Fruit fly (Drosophila melanogaster) whole organism, prepupa: ENCODE measurements around the gene salt.

Experiments used
- Blimp-1 ChIP-seq: fragments of 200-800 bp; sonication (Bioruptor generic); optimal IDR thresholded peaks from 3 replicates; lab custom pipeline; 2017; ENCODE audit warnings: missing biosample characterization, missing genetic modification characterization, mild to moderate bottlenecking, moderate library complexity, missing genetic modification reagents
- CG10631 ChIP-seq: fragments of 200-800 bp; sonication (Bioruptor generic); optimal IDR thresholded peaks from 2 replicates; lab custom pipeline; 2016; ENCODE audit warnings: missing biosample characterization, missing genetic modification characterization
- CG10669 ChIP-seq: fragments of 200-800 bp; sonication (Bioruptor generic); optimal IDR thresholded peaks from 3 replicates; lab custom pipeline; 2018; ENCODE audit warnings: missing biosample characterization, mild to moderate bottlenecking, missing genetic modification characterization, moderate library complexity
- CG11294 ChIP-seq: fragments of 200-800 bp; sonication (Bioruptor generic); IDR thresholded peaks from 2 replicates; pipeline ENCODE4 v1.3.6; 2022; ENCODE audit warnings: missing biosample characterization, missing genetic modification characterization
- CG11762 ChIP-seq: fragments of 200-800 bp; sonication (Bioruptor generic); optimal IDR thresholded peaks from 3 replicates; lab custom pipeline; 2016; ENCODE audit warnings: missing biosample characterization, missing genetic modification characterization; ENCODE audit not compliant: insufficient read depth
- CG15336 ChIP-seq: fragments of 200-800 bp; sonication (Bioruptor generic); IDR thresholded peaks from 2 replicates; pipeline ENCODE4 v1.3.6; 2022; ENCODE audit warnings: missing biosample characterization, missing genetic modification characterization
- CG1621 ChIP-seq: fragments of 200-800 bp; sonication (Bioruptor generic); optimal IDR thresholded peaks from 3 replicates; lab custom pipeline; 2018; ENCODE audit warnings: missing biosample characterization, mild to moderate bottlenecking, missing genetic modification characterization
- CG16779 ChIP-seq: fragments of 200-800 bp; sonication (Bioruptor generic); optimal IDR thresholded peaks from 3 replicates; lab custom pipeline; 2017; ENCODE audit warnings: missing biosample characterization, mild to moderate bottlenecking, missing genetic modification characterization
- CG3032 ChIP-seq: fragments of 200-800 bp; optimal IDR thresholded peaks from 2 replicates; lab custom pipeline; 2019; ENCODE audit warnings: missing biosample characterization, mild to moderate bottlenecking, missing genetic modification characterization, moderate library complexity
- CG31627 ChIP-seq: fragments of 200-800 bp; sonication (Bioruptor generic); optimal IDR thresholded peaks from 3 replicates; lab custom pipeline; 2016; ENCODE audit warnings: missing biosample characterization, missing genetic modification characterization
- CG32006 ChIP-seq: fragments of 200-800 bp; sonication (Bioruptor generic); optimal IDR thresholded peaks from 3 replicates; lab custom pipeline; 2017; ENCODE audit warnings: missing biosample characterization, mild to moderate bottlenecking, missing genetic modification characterization
- CG34406 ChIP-seq: fragments of 200-800 bp; sonication (Bioruptor generic); optimal IDR thresholded peaks from 3 replicates; lab custom pipeline; 2016; ENCODE audit warnings: missing biosample characterization, missing genetic modification characterization
- CG3919 ChIP-seq: fragments of 200-800 bp; sonication (Bioruptor generic); optimal IDR thresholded peaks from 3 replicates; lab custom pipeline; 2016; ENCODE audit warnings: missing biosample characterization, missing genetic modification characterization
- CG6792 ChIP-seq: fragments of 200-800 bp; sonication (Bioruptor generic); optimal IDR thresholded peaks from 3 replicates; lab custom pipeline; 2016; ENCODE audit warnings: missing biosample characterization, missing genetic modification characterization
- CG6808 ChIP-seq: fragments of 200-800 bp; sonication (Bioruptor generic); optimal IDR thresholded peaks from 3 replicates; lab custom pipeline; 2017; ENCODE audit warnings: missing biosample characterization, missing genetic modification characterization, mild to moderate bottlenecking, moderate library complexity, missing genetic modification reagents
- CG6854 ChIP-seq: fragments of 200-800 bp; sonication (Bioruptor generic); optimal IDR thresholded peaks from 2 replicates; lab custom pipeline; 2017; ENCODE audit warnings: missing biosample characterization, mild to moderate bottlenecking, missing genetic modification characterization
- CG7368 ChIP-seq: fragments of 200-800 bp; sonication (Bioruptor generic); optimal IDR thresholded peaks from 3 replicates; lab custom pipeline; 2016; ENCODE audit warnings: missing biosample characterization, missing genetic modification characterization
- CG8119 ChIP-seq: fragments of 200-800 bp; sonication (Bioruptor generic); IDR thresholded peaks from 3 replicates; pipeline ENCODE4 v1.3.6; 2022; ENCODE audit warnings: missing biosample characterization, missing genetic modification characterization
- CG9139 ChIP-seq: fragments of 200-800 bp; sonication (Bioruptor generic); optimal IDR thresholded peaks from 3 replicates; lab custom pipeline; 2017; ENCODE audit warnings: missing biosample characterization, mild to moderate bottlenecking, missing genetic modification characterization
- Eip75B ChIP-seq: fragments of 200-800 bp; sonication (Bioruptor generic); optimal IDR thresholded peaks from 3 replicates; lab custom pipeline; 2016; ENCODE audit warnings: missing biosample characterization, missing genetic modification characterization
- Eip78C ChIP-seq: fragments of 200-800 bp; sonication (Bioruptor generic); peaks from one replicate; lab custom pipeline; 2016; ENCODE audit warnings: missing biosample characterization, missing genetic modification characterization
- Ets21C ChIP-seq: fragments of 200-800 bp; sonication (Bioruptor generic); optimal IDR thresholded peaks from 3 replicates; lab custom pipeline; 2016; ENCODE audit warnings: missing biosample characterization, missing genetic modification characterization
- Ets96B ChIP-seq: fragments of 200-800 bp; optimal IDR thresholded peaks from 2 replicates; lab custom pipeline; 2019; ENCODE audit warnings: missing biosample characterization, mild to moderate bottlenecking, missing genetic modification characterization, moderate library complexity
- Gug ChIP-seq: fragments of 200-800 bp; sonication (Bioruptor generic); IDR thresholded peaks from 2 replicates; pipeline ENCODE4 v1.3.6; 2022; ENCODE audit warnings: missing biosample characterization, missing genetic modification characterization
- Hr38 ChIP-seq: sonication (Bioruptor generic); optimal IDR thresholded peaks from 2 replicates; lab custom pipeline; 2016; ENCODE audit warnings: missing biosample characterization, missing genetic modification characterization
- Hr39 ChIP-seq: fragments of 200-800 bp; sonication (Bioruptor generic); optimal IDR thresholded peaks from 2 replicates; lab custom pipeline; 2016; ENCODE audit warnings: missing biosample characterization, missing genetic modification characterization
- Hr4 ChIP-seq: fragments of 200-800 bp; sonication (Bioruptor generic); optimal IDR thresholded peaks from 3 replicates; lab custom pipeline; 2016; ENCODE audit warnings: missing biosample characterization, missing genetic modification characterization
- Met ChIP-seq: fragments of 200-800 bp; sonication (Bioruptor generic); optimal IDR thresholded peaks from 3 replicates; lab custom pipeline; 2016; ENCODE audit warnings: missing biosample characterization, missing genetic modification characterization
- OdsH ChIP-seq: fragments of 200-800 bp; sonication (Bioruptor generic); optimal IDR thresholded peaks from 3 replicates; lab custom pipeline; 2016; ENCODE audit warnings: missing biosample characterization, missing genetic modification characterization
- Smox ChIP-seq: fragments of 200-800 bp; sonication (Bioruptor generic); optimal IDR thresholded peaks from 3 replicates; lab custom pipeline; 2016; ENCODE audit warnings: missing biosample characterization, missing genetic modification characterization
- Sox102F ChIP-seq: fragments of 200-800 bp; sonication (Bioruptor generic); optimal IDR thresholded peaks from 2 replicates; lab custom pipeline; 2016; ENCODE audit warnings: missing biosample characterization, mild to moderate bottlenecking, missing genetic modification characterization
- Sox14 ChIP-seq: fragments of 200-800 bp; sonication (Bioruptor generic); optimal IDR thresholded peaks from 3 replicates; lab custom pipeline; 2016; ENCODE audit warnings: missing biosample characterization, missing genetic modification characterization
- achi ChIP-seq: fragments of 200-800 bp; sonication (Bioruptor generic); optimal IDR thresholded peaks from 3 replicates; lab custom pipeline; 2016; ENCODE audit warnings: missing biosample characterization, missing genetic modification characterization
- acj6 ChIP-seq: fragments of 200-800 bp; sonication (Bioruptor generic); optimal IDR thresholded peaks from 3 replicates; lab custom pipeline; 2016; ENCODE audit warnings: missing biosample characterization, missing genetic modification characterization
- cyc ChIP-seq: fragments of 200-800 bp; sonication (Bioruptor generic); optimal IDR thresholded peaks from 3 replicates; lab custom pipeline; 2016; ENCODE audit warnings: missing biosample characterization, missing genetic modification characterization
- dac ChIP-seq: fragments of 200-800 bp; sonication (Bioruptor generic); optimal IDR thresholded peaks from 2 replicates; lab custom pipeline; 2017; ENCODE audit warnings: missing biosample characterization, mild to moderate bottlenecking, missing genetic modification characterization
- eg ChIP-seq: fragments of 200-800 bp; sonication (Bioruptor generic); IDR thresholded peaks from 3 replicates; pipeline ENCODE4 v1.3.6; 2022; ENCODE audit warnings: missing biosample characterization, missing genetic modification characterization
- esn ChIP-seq: fragments of 200-800 bp; sonication (Bioruptor generic); optimal IDR thresholded peaks from 2 replicates; lab custom pipeline; 2016; ENCODE audit warnings: missing biosample characterization, mild to moderate bottlenecking, missing genetic modification characterization, moderate library complexity
- fd59A ChIP-seq: fragments of 200-800 bp; sonication (Bioruptor generic); optimal IDR thresholded peaks from 2 replicates; lab custom pipeline; 2017; ENCODE audit warnings: missing biosample characterization, mild to moderate bottlenecking, missing genetic modification characterization, missing genetic modification reagents
- fkh ChIP-seq: fragments of 200-800 bp; sonication (Bioruptor generic); optimal IDR thresholded peaks from 3 replicates; lab custom pipeline; 2017; ENCODE audit warnings: missing biosample characterization, mild to moderate bottlenecking, missing genetic modification characterization, moderate library complexity
- pdm3 ChIP-seq: fragments of 200-800 bp; sonication (Bioruptor generic); optimal IDR thresholded peaks from 3 replicates; lab custom pipeline; 2016; ENCODE audit warnings: missing biosample characterization, missing genetic modification characterization
- spab ChIP-seq: fragments of 200-800 bp; sonication (Bioruptor generic); optimal IDR thresholded peaks from 2 replicates; lab custom pipeline; 2017; ENCODE audit warnings: missing biosample characterization, mild to moderate bottlenecking, missing genetic modification characterization, missing genetic modification reagents
- ss ChIP-seq, 2 experiments: fragments of 200-800 bp; sonication (Bioruptor generic); optimal IDR thresholded peaks; 2 replicates in 1 of 2; 3 replicates in 1 of 2; lab custom pipeline; 2017 to 2018; ENCODE audit warnings: mild to moderate bottlenecking in 2 of 2, missing biosample characterization in 2 of 2, missing genetic modification characterization in 2 of 2, moderate library complexity in 1 of 2
- svp ChIP-seq: fragments of 200-800 bp; sonication (Bioruptor generic); peaks from one replicate; lab custom pipeline; 2016; ENCODE audit warnings: missing biosample characterization, missing genetic modification characterization
- topi ChIP-seq: fragments of 200-800 bp; sonication (Bioruptor generic); optimal IDR thresholded peaks from 3 replicates; lab custom pipeline; 2016; ENCODE audit warnings: missing biosample characterization, missing genetic modification characterization
- vri ChIP-seq: fragments of 200-800 bp; sonication (Bioruptor generic); optimal IDR thresholded peaks from 3 replicates; lab custom pipeline; 2016; ENCODE audit warnings: missing biosample characterization, mild to moderate bottlenecking, missing genetic modification characterization

The salt gene

DNA sequence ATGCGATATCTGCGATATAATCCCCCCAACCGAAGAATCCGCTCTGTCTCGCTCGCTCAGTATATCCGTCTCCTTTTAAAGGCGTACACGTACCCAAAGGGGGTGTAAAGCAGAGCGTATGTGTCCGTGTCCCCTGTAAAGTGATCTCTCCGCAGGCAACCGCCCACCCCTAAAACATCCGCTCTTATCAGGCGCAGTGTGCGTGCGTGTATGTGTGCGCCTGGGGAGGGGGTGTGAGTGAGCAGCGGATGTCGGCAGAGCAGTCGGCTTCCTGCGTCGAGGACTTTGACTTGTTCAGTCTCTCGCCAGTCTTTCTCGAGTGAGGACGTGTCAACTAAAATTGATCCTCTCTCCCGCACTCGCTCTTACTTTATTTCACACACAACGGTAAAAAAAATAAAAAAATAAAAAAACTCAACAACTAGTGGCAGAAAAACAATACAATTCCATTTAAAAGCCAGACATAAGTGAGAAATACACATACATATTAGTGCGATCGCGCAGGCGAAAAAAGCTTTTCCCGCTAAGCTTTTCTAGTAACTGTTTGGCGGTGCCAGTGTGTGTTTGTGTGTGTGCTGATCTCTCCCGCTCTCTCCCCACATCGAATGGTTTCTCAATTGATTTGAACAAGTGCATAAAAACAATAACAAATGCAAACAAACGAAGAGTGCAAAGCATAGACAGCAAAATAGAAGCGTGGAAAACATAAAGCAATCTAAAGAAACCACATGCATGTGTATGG is 28.8 kb downstream of the salt start (continued):
- TF ChIP-seq esn (peak; percentile 1), CG10669 (GFP tag; lab: Kevin White, UChicago) (peak; percentile 24), CG34406 (no peak), CG8119 (GFP tag; lab: Robert Waterston, UW) (peak; percentile 45; the same call in 1 of the 3 replicates), CG3032 (tag; lab: Kevin White, UChicago) (peak; percentile 8), ss (GFP tag; optimal IDR thresholded peaks at IDR 0.05; lab: Kevin White, UChicago) (peak; percentile 85 to 89), Ets96B (tag; lab: Kevin White, UChicago) (no peak), OdsH (no peak), CG10631 (no peak), fd59A (GFP tag; lab: Kevin White, UChicago) (peak; percentile 2), CG6808 (peak; percentile 79), CG9139 (GFP tag; lab: Kevin White, UChicago) (peak; percentile 87), Hr39 (GFP tag; lab: Kevin White, UChicago) (no peak)

DNA sequence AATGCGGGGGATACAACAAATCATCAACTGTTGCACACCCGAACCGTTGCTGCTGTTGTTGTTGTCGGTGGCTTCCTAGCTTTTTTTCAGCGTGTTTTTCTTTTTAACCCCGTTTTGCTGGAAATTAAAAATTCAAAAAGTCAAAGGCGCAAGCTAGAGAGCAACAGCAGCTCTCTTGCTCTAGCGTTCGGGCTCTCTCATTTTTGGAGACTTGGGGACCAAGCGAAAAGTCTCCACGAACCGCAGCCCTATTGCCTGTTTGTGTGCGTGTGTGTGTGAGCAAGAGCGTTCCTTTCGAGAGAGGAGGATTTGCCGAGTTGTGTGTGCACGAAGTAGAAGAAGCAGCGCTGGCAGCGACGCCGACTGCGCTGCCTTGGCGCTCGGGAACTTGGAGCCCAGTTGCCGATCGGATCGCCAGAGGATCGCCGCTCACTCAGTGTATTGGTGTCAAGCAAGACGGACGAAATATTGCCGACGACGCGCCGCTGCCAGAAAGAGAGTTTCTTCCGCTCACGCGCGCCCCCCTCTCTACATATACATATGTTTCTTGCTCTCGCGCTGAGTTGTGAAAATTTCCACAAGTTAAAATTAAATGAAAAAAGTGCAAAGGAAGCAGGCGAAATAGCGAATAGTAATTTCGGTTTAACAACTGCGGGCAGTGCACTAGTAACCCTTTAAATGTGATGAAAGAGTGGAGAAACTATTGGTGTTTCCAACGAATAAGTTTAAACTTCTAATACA is 29.8 kb downstream of the salt start:
- TF ChIP-seq Hr39 (GFP tag; lab: Kevin White, UChicago) (no peak), CG10631 (peak; percentile 8), fkh (no peak), esn (peak; percentile 27), spab (GFP tag; lab: Kevin White, UChicago) (no peak), eg (peak; percentile 41; the same call in 1 of the 3 replicates), CG10669 (GFP tag; lab: Kevin White, UChicago) (no peak), CG6792 (no peak), CG16779 (peak; percentile 48), achi (GFP tag; lab: Kevin White, UChicago) (no peak), CG32006 (GFP tag; lab: Kevin White, UChicago) (no peak), acj6 (peak; percentile 19), OdsH (peak; percentile 29), Met (no peak), pdm3 (GFP tag; lab: Kevin White, UChicago) (no peak), CG7368 (no peak), Gug (GFP tag; lab: Robert Waterston, UW) (no peak), Eip75B (GFP tag; lab: Kevin White, UChicago) (peak; percentile 24), vri (GFP tag; lab: Kevin White, UChicago) (peak; percentile 71), CG11762 (no peak), svp (peak; percentile 85), Smox (no peak), CG6808 (peak; percentile 40), CG34406 (no peak), CG15336 (GFP tag; lab: Robert Waterston, UW) (peak; percentile 4; the same call in 1 of the 2 replicates), CG8119 (GFP tag; lab: Robert Waterston, UW) (peak; percentile 57; the same call in 2 of the 3 replicates), Eip78C (GFP tag; lab: Kevin White, UChicago) (peak; percentile 76), fd59A (GFP tag; lab: Kevin White, UChicago) (peak; percentile 22), CG1621 (tag; lab: Kevin White, UChicago) (no peak), dac (no peak), CG3032 (tag; lab: Kevin White, UChicago) (no peak), CG11294 (GFP tag; lab: Robert Waterston, UW) (no peak), CG6854 (GFP tag; lab: Kevin White, UChicago) (peak; percentile 64), Blimp-1 (GFP tag; lab: Kevin White, UChicago) (no peak), Hr38 (GFP tag; lab: Kevin White, UChicago) (no peak), CG31627 (GFP tag; lab: Kevin White, UChicago) (no peak), Sox14 (GFP tag; lab: Kevin White, UChicago) (no peak), Ets21C (no peak), Sox102F (GFP tag; lab: Kevin White, UChicago) (peak; percentile 35), Hr4 (GFP tag; lab: Kevin White, UChicago) (no peak), CG3919 (GFP tag; lab: Kevin White, UChicago) (peak; percentile 42), cyc (GFP tag; lab: Kevin White, UChicago) (no peak), topi (GFP tag; lab: Kevin White, UChicago) (peak; percentile 6)
